Fruit fly (Drosophila melanogaster): Measurements from ENCODE around the gene CG9609.

CG9609 gene

DNA sequence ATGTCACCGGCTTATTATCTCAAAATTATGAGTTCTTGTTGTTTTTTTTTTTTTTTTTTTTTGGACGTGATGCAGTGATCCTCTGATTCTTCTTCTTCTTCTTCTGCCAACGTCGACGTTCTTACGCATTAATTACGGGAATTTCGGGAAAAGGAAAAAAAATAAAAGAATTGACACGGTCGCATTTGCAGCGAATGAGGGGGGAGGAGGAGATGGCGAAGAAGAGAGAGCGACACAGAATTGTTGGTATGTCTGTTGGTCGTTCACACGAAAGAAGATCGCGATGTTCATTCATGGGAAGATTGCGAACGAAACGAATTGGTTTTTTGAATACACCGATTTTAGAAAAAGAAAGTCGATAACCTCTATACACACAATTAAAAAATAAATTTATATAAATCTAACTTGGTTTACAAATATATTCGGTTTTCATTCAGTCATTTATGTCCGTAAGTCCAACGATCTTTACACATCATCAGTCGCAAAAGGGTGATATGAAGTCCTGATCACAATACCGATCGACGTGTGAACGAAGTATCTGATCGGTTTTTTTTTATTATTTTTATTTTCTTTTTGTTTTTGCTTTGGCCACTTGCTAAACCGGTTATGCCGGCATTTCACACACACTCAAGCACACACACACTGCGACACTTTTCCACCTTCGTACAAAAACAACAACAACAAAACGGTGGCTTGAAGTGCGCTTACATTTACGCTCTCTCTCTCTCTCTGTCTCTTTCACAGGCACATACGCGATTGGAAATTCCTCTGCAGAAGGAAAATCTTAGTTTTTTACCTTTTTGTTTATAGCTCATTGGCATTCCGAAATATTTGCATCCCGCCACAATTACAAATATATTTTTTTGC lies 35.9 kb downstream of the CG9609 start (continued):
- TF ChIP-seq hkb (optimal IDR thresholded peaks at IDR 0.05) = no peak
- peak; percentile 75 for TF ChIP-seq hkb (GFP tag; IDR thresholded peaks at IDR 0.05)

DNA sequence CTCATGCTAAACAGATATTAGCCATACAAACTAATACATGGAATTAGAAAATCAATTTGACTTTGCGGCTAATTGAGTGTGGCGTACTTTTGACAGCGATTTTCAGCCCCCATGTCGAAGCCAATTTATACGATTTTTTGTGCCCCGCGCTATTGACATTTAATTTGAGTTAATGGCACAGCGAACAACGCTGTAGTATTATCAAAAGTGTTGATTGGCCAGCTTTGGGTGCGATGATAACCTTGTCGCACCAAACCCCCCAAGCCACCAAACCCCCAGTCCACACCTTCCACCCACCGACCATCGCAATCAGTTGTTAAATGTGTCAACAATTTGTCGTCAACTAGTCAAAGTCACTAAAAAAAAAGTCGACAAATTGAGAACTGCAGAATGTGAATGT lies 37.5 kb downstream of the CG9609 start:
- TF ChIP-seq D19B (GFP tag; optimal IDR thresholded peaks at IDR 0.05) (no peak), CG10321 (GFP tag; IDR thresholded peaks at IDR 0.05) (no peak), crol (GFP tag; IDR thresholded peaks at IDR 0.05) (peak; percentile 51), CG2199 (GFP tag; IDR thresholded peaks at IDR 0.05) (0 out of 3 replicates have a peak, but pooled peaks have one; percentile 17), lov (optimal IDR thresholded peaks at IDR 0.05) (no peak), lov (GFP tag; IDR thresholded peaks at IDR 0.05) (no peak), CG1529 (GFP tag; optimal IDR thresholded peaks at IDR 0.05) (no peak), Asciz (GFP tag; optimal IDR thresholded peaks at IDR 0.05) (no peak), Nf-YC (tag; optimal IDR thresholded peaks at IDR 0.05) (peak; percentile 46), CG7928 (GFP tag; optimal IDR thresholded peaks at IDR 0.05) (no peak), slbo (GFP tag; IDR thresholded peaks at IDR 0.05) (no peak), tna (GFP tag; IDR thresholded peaks at IDR 0.05; ENCODE audit: partially characterized antibody) (no peak), lab (GFP tag; optimal IDR thresholded peaks at IDR 0.05) (peak; percentile 3), CG9609 (GFP tag; optimal IDR thresholded peaks at IDR 0.05) (no peak), ind (GFP tag; optimal IDR thresholded peaks at IDR 0.05) (no peak), TFAM (GFP tag; optimal IDR thresholded peaks at IDR 0.05) (no peak), mirr (GFP tag; optimal IDR thresholded peaks at IDR 0.05) (peak; percentile 20), sr (GFP tag; IDR thresholded peaks at IDR 0.05) (no peak), Vsx1 (GFP tag; optimal IDR thresholded peaks at IDR 0.05) (peak; percentile 25), shn (GFP tag; optimal IDR thresholded peaks at IDR 0.05) (no peak), NfI (GFP tag; optimal IDR thresholded peaks at IDR 0.05) (no peak), Dll (GFP tag; IDR thresholded peaks at IDR 0.05; ENCODE audit: partially characterized antibody) (no peak), CG11695 (GFP tag; IDR thresholded peaks at IDR 0.05) (no peak), zfh1 (GFP tag; IDR thresholded peaks at IDR 0.05) (no peak), Antp (GFP tag; optimal IDR thresholded peaks at IDR 0.05) (no peak), aop (GFP tag; IDR thresholded peaks at IDR 0.05) (no peak), en (GFP tag; optimal IDR thresholded peaks at IDR 0.05) (no peak), sug (tag; optimal IDR thresholded peaks at IDR 0.05) (peak; percentile 68), CG7372 (GFP tag; IDR thresholded peaks at IDR 0.05) (no peak), nerfin-2 (GFP tag; IDR thresholded peaks at IDR 0.05; ENCODE audit: partially characterized antibody) (no peak), CG9727 (GFP tag; optimal IDR thresholded peaks at IDR 0.05) (no peak), CG31224 (GFP tag; IDR thresholded peaks at IDR 0.05) (no peak), esg (GFP tag; conservative IDR thresholded peaks at IDR 0.05) (no peak), so (GFP tag; IDR thresholded peaks at IDR 0.05) (no peak), CG17328 (GFP tag; IDR thresholded peaks at IDR 0.05) (no peak), exex (tag; optimal IDR thresholded peaks at IDR 0.05) (peak; percentile 80), CG42726 (GFP tag; IDR thresholded peaks at IDR 0.05; ENCODE audit: partially characterized antibody) (no peak), CG3847 (GFP tag; IDR thresholded peaks at IDR 0.05) (no peak), CG4730 (GFP tag; IDR thresholded peaks at IDR 0.05) (no peak), CG14667 (GFP tag; IDR thresholded peaks at IDR 0.05) (no peak), CG34376 (GFP tag; optimal IDR thresholded peaks at IDR 0.05) (peak; percentile 64), CG2875 (GFP tag; optimal IDR thresholded peaks at IDR 0.05) (no peak), eyg (GFP tag; optimal IDR thresholded peaks at IDR 0.05) (no peak), ac (GFP tag; optimal IDR thresholded peaks at IDR 0.05) (no peak), Dip2 (GFP tag; IDR thresholded peaks at IDR 0.05) (no peak), CG1647 (GFP tag; optimal IDR thresholded peaks at IDR 0.05) (no peak), Oli (tag; optimal IDR thresholded peaks at IDR 0.05) (no peak)
